Fruit fly (Drosophila melanogaster) whole organism, prepupa: ENCODE data around the gene Cda5.

Experiments
- CG10631 ChIP-seq: fragments of 200-800 bp; sonication (Bioruptor generic); optimal IDR thresholded peaks from 2 replicates; lab custom pipeline; 2016; ENCODE audit warnings: missing biosample characterization, missing genetic modification characterization
- CG10669 ChIP-seq: fragments of 200-800 bp; sonication (Bioruptor generic); optimal IDR thresholded peaks from 3 replicates; lab custom pipeline; 2018; ENCODE audit warnings: missing biosample characterization, mild to moderate bottlenecking, missing genetic modification characterization, moderate library complexity
- CG16779 ChIP-seq: fragments of 200-800 bp; sonication (Bioruptor generic); optimal IDR thresholded peaks from 3 replicates; lab custom pipeline; 2017; ENCODE audit warnings: missing biosample characterization, mild to moderate bottlenecking, missing genetic modification characterization
- CG4318 ChIP-seq: fragments of 200-800 bp; sonication (Bioruptor generic); optimal IDR thresholded peaks from 3 replicates; lab custom pipeline; 2017; ENCODE audit warnings: missing biosample characterization, mild to moderate bottlenecking, missing genetic modification characterization
- CG6163 ChIP-seq: fragments of 200-800 bp; sonication (Bioruptor generic); IDR thresholded peaks from 3 replicates; pipeline ENCODE4 v1.3.6; 2022; ENCODE audit warnings: missing biosample characterization, missing genetic modification characterization
- CG6276 ChIP-seq: fragments of 200-800 bp; sonication (Bioruptor generic); optimal IDR thresholded peaks from 2 replicates; lab custom pipeline; 2017; ENCODE audit warnings: missing biosample characterization, mild to moderate bottlenecking, missing genetic modification characterization
- CG6854 ChIP-seq: fragments of 200-800 bp; sonication (Bioruptor generic); optimal IDR thresholded peaks from 2 replicates; lab custom pipeline; 2017; ENCODE audit warnings: missing biosample characterization, mild to moderate bottlenecking, missing genetic modification characterization
- CG8632 ChIP-seq: fragments of 200-800 bp; sonication (Bioruptor generic); optimal IDR thresholded peaks from 3 replicates; lab custom pipeline; 2016; ENCODE audit warnings: missing biosample characterization, missing genetic modification characterization
- Eip93F ChIP-seq: fragments of 200-800 bp; sonication (Bioruptor generic); optimal IDR thresholded peaks from 2 replicates; lab custom pipeline; 2016; ENCODE audit warnings: missing biosample characterization, mild to moderate bottlenecking, missing genetic modification characterization
- Met ChIP-seq: fragments of 200-800 bp; sonication (Bioruptor generic); optimal IDR thresholded peaks from 3 replicates; lab custom pipeline; 2016; ENCODE audit warnings: missing biosample characterization, missing genetic modification characterization
- fd85E ChIP-seq: fragments of 200-800 bp; sonication (Bioruptor generic); optimal IDR thresholded peaks from 3 replicates; lab custom pipeline; 2016; ENCODE audit warnings: missing biosample characterization, missing genetic modification characterization
- net ChIP-seq: fragments of 200-800 bp; sonication (Bioruptor generic); optimal IDR thresholded peaks from 3 replicates; lab custom pipeline; 2016; ENCODE audit warnings: missing biosample characterization, missing genetic modification characterization
- ss ChIP-seq, 2 experiments: fragments of 200-800 bp; sonication (Bioruptor generic); optimal IDR thresholded peaks; 2 replicates in 1 of 2; 3 replicates in 1 of 2; lab custom pipeline; 2017 to 2018; ENCODE audit warnings: mild to moderate bottlenecking in 2 of 2, missing biosample characterization in 2 of 2, missing genetic modification characterization in 2 of 2, moderate library complexity in 1 of 2

dm6 chr2L:91830-92229, 26.6 kb upstream of the Cda5 start:
- TF ChIP-seq CG10669 (peak; percentile 83), CG16779 (tag; lab: Kevin White, UChicago) (no peak), CG6276 (GFP tag; lab: Kevin White, UChicago) (no peak), Eip93F (GFP tag; lab: Kevin White, UChicago) (peak; percentile 72), Met (GFP tag; lab: Kevin White, UChicago) (peak; percentile 80), net (peak; percentile 91), fd85E (GFP tag; lab: Kevin White, UChicago) (peak; percentile 6), CG8632 (peak; percentile 71), CG6854 (GFP tag; lab: Kevin White, UChicago) (peak; percentile 84), CG6163 (GFP tag; lab: Robert Waterston, UW) (peak; percentile 87; the same call in 2 of the 3 replicates), CG10631 (GFP tag; lab: Kevin White, UChicago) (peak; percentile 81), CG4318 (GFP tag; lab: Kevin White, UChicago) (peak; percentile 13), ss (GFP tag; optimal IDR thresholded peaks at IDR 0.05; lab: Kevin White, UChicago) (peak; percentile 90 to 98)
